Worm (Caenorhabditis elegans): ENCODE measurements around the gene B0393.4.

The B0393.4 gene

ce11 chrIII:4721750-4722149 lies 41.7 kb downstream of the B0393.4 start, which contains the start of gene acy-1 (continued):
- TF ChIP-seq nfya-1 (tag; optimal IDR thresholded peaks at IDR 0.05; ENCODE audit: borderline replicate concordance, insufficient read depth) (no peak), Y79H2A.3 (GFP tag; conservative IDR thresholded peaks at IDR 0.05) (no peak), ztf-6 (GFP tag; IDR thresholded peaks at IDR 0.05) (no peak), attf-5 (GFP tag; optimal IDR thresholded peaks at IDR 0.05) (peak; percentile 34), lag-1 (GFP tag; IDR thresholded peaks at IDR 0.05) (no peak), ceh-58 (GFP tag; IDR thresholded peaks at IDR 0.05) (no peak), ceh-79 (tag; optimal IDR thresholded peaks at IDR 0.05) (no peak), madf-3 (GFP tag; IDR thresholded peaks at IDR 0.05) (no peak), snpc-1.3 (tag; optimal IDR thresholded peaks at IDR 0.05; ENCODE audit: insufficient read depth) (no peak), tbx-9 (tag; optimal IDR thresholded peaks at IDR 0.05; ENCODE audit: borderline replicate concordance) (no peak), lin-54 (GFP tag; optimal IDR thresholded peaks at IDR 0.05) (peak; percentile 8)

ce11 chrIII:4720620-4721227 lies 42.7 kb downstream of the B0393.4 start, which contains the start of gene emb-5:
Gene emb-5, minus strand, starts transcription at chrIII:4720670.
- TF ChIP-seq mcd-1 (GFP tag; IDR thresholded peaks at IDR 0.05) (peak; percentile 92), lin-35 (GFP tag; optimal IDR thresholded peaks at IDR 0.05) (peak in 2 of 3 experiments; percentile 42 to 72), repo-1 (tag; optimal IDR thresholded peaks at IDR 0.05) (no peak), ceh-27 (GFP tag; optimal IDR thresholded peaks at IDR 0.05) (no peak), dpl-1 (GFP tag; optimal IDR thresholded peaks at IDR 0.05) (peak; percentile 63), efl-1 (GFP tag; optimal IDR thresholded peaks at IDR 0.05) (peak; percentile 58), lsy-27 (tag; optimal IDR thresholded peaks at IDR 0.05; ENCODE audit: borderline replicate concordance, insufficient read depth) (no peak), snpc-1.3 (tag; optimal IDR thresholded peaks at IDR 0.05; ENCODE audit: insufficient read depth) (peak; percentile 9), lin-54 (GFP tag; optimal IDR thresholded peaks at IDR 0.05) (peak; percentile 90), hmg-1.2 (GFP tag; IDR thresholded peaks at IDR 0.05) (peak; percentile 97), lsl-1 (GFP tag; optimal IDR thresholded peaks at IDR 0.05) (peak; percentile 44), ztf-18 (tag; optimal IDR thresholded peaks at IDR 0.05) (peak; percentile 34), attf-5 (GFP tag; optimal IDR thresholded peaks at IDR 0.05) (peak; percentile 59), D2030.7 (GFP tag; IDR thresholded peaks at IDR 0.05) (0 out of 2 replicates have a peak, but pooled peaks have one; percentile 12), dox-1 (GFP tag; IDR thresholded peaks at IDR 0.05) (peak; percentile 72), madf-6 (GFP tag; IDR thresholded peaks at IDR 0.05) (peak; percentile 43; the same call in 1 of the 2 replicates), athp-1 (tag; optimal IDR thresholded peaks at IDR 0.05) (no peak), F33H1.4 (GFP tag; IDR thresholded peaks at IDR 0.05) (0 out of 2 replicates have a peak, but pooled peaks have one; percentile 41), snpc-3.4 (tag; optimal IDR thresholded peaks at IDR 0.05) (peak; percentile 18)

- TF ChIP-seq ceh-58 (GFP tag; IDR thresholded peaks at IDR 0.05) (no peak), hmg-20 (GFP tag; IDR thresholded peaks at IDR 0.05) (no peak), sea-2 (GFP tag; IDR thresholded peaks at IDR 0.05) (no peak), lin-35 (GFP tag; optimal IDR thresholded peaks at IDR 0.05) (no peak), B0019.2 (GFP tag; conservative IDR thresholded peaks at IDR 0.05) (no peak), attf-3 (GFP tag; conservative IDR thresholded peaks at IDR 0.05) (no peak), F57C9.4 (tag; optimal IDR thresholded peaks at IDR 0.05) (no peak), mes-4 (tag; optimal IDR thresholded peaks at IDR 0.05) (no peak), ekl-4 (GFP tag; IDR thresholded peaks at IDR 0.05) (no peak), snpc-3.4 (tag; optimal IDR thresholded peaks at IDR 0.05) (no peak), lsl-1 (GFP tag; optimal IDR thresholded peaks at IDR 0.05) (no peak), bed-1 (GFP tag; IDR thresholded peaks at IDR 0.05) (no peak), ztf-26 (tag; optimal IDR thresholded peaks at IDR 0.05) (no peak)
Observed at ce11 chrIII:4715088-4715487, 48.3 kb downstream of the B0393.4 start, which contains the start of gene him-18. Gene him-18, minus strand, starts transcription at chrIII:4715188.

Measured in whole organism, young adult.